Fruit fly (Drosophila melanogaster) Kc167 (cell line): ENCODE results near the gene Prp5.
A peak's percentile ranks its signal among the peaks of the same experiment; 100 is the strongest.

Experiments
- Myc ChIP-seq: fragments of >200 bp; optimal IDR thresholded peaks from 2 replicates; lab custom pipeline; 2017; ENCODE audit warnings: missing external identifiers
- Sin3A ChIP-seq: fragments of >200 bp; optimal IDR thresholded peaks from 2 replicates; lab custom pipeline; 2018; ENCODE audit warnings: missing external identifiers
- h ChIP-seq: fragments of >200 bp; optimal IDR thresholded peaks from 3 replicates; lab custom pipeline; 2018; ENCODE audit warnings: missing external identifiers
- insv ChIP-seq: fragments of >200 bp; optimal IDR thresholded peaks from 3 replicates; lab custom pipeline; 2018; ENCODE audit warnings: missing external identifiers
- psq ChIP-seq: fragments of >200 bp; optimal IDR thresholded peaks from 2 replicates; lab custom pipeline; 2017; ENCODE audit warnings: missing external identifiers
- ttk ChIP-seq: sonication (Bioruptor generic); optimal IDR thresholded peaks from 2 replicates; lab custom pipeline; 2017; ENCODE audit warnings: missing external identifiers

Gene Prp5

DNA sequence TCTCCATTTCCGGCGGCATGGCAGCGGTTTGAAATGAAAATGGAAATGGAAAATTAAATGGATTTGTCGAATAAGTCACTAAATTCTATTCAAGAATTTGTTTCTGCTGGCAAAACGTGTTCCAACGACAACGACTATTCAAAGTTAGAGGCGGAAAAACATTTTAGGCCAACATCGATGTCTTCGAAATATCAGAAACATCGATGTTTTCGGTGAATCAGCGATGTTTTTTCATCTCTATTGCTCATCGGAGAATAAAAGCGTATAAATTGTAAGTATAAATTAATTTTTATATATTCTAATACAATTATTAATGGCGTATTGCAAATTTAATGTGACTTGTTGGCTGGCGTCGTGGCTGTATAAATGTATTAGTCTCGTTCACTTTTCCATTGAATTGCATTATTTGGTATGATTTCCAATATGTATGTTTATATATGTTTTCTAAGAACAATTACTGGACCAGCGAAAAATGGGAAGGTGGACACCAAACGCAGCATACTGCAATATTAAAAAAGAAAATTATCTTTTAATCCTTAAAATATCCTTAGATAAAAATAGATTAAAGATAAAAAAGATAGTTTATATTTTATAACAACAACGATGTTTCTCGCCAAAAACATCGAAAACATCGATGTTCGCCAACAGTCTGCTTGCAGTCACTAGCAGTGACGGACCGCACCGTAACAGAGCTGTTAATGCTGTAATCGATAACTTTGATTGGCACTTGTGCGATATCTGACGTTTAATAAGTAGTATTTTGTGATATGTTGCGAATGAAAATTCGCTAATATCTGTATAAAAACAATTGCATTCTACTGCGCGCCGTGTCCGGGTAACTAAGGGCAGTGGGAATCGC, at the start of gene Prp5, which contains the start of gene CG12608:
Gene Prp5, plus strand, starts transcription at position 697 of the 859 bp plus-strand sequence.
Gene CG12608, minus strand, starts transcription at position 153 of the 859 bp plus-strand sequence.
- TF ChIP-seq h (no peak), ttk (no peak), psq (no peak), Myc (no peak), insv (lab: Kevin White, UChicago) (no peak), Sin3A (lab: Kevin White, UChicago) (no peak)

DNA sequence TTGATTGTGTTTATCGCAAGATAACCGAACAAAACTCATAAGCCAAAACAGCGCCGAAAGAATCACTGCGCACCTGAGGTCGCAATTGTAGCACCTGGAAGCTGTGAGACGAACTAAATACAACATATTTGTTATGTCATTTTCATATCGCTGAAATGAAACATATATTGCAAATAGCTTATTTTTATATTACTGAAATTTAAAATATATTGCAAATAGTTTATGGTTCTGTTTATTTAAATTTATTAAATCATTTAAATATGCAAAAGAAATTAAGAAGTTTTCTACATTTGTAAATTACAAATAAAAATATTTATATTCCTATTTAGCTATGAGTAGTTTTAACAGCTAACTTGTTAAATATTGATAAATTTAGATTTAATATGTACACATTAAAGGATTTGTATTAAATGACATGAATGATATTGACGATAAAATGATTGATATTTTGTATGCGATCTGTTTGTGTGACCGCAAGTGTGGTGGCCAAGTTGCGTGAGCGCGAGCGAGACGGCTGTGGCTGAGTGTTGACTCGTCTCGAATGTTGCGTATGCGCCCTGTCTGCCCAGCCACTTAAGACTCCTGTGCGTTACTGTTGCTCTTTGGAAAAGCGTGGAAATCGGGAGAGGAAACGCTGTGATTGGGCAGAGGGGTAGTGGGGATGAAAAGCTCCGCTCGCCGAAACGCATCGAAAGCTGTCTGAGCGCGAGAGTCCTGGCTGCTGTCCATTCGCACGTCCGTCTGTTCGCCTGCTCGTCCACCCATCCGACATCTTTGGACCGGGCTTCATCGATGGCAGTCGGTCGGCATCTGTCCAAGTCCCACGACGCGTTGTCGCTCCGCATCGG, 47.8 kb upstream of the Prp5 start, which contains the start of gene gce:
Gene gce, plus strand, starts transcription at position 798 of the 848 bp plus-strand sequence.
- TF ChIP-seq psq (no peak), Sin3A (lab: Kevin White, UChicago) (no peak), h (no peak), insv (lab: Kevin White, UChicago) (no peak), Myc (no peak), ttk (no peak)

dm6 chrX:15297963-15298297, 47.0 kb upstream of the Prp5 start:
- TF ChIP-seq h = no peak
- TF ChIP-seq ttk = no peak
- no peak for TF ChIP-seq psq
- no peak for TF ChIP-seq insv (lab: Kevin White, UChicago)
- TF ChIP-seq Myc = no peak
- no peak for TF ChIP-seq Sin3A (lab: Kevin White, UChicago)

dm6 chrX:15298298-15299069, 46.5 kb upstream of the Prp5 start:
- TF ChIP-seq Sin3A (lab: Kevin White, UChicago) (no peak), h (no peak), psq (no peak), insv (lab: Kevin White, UChicago) (no peak), ttk (no peak), Myc (no peak)

DNA sequence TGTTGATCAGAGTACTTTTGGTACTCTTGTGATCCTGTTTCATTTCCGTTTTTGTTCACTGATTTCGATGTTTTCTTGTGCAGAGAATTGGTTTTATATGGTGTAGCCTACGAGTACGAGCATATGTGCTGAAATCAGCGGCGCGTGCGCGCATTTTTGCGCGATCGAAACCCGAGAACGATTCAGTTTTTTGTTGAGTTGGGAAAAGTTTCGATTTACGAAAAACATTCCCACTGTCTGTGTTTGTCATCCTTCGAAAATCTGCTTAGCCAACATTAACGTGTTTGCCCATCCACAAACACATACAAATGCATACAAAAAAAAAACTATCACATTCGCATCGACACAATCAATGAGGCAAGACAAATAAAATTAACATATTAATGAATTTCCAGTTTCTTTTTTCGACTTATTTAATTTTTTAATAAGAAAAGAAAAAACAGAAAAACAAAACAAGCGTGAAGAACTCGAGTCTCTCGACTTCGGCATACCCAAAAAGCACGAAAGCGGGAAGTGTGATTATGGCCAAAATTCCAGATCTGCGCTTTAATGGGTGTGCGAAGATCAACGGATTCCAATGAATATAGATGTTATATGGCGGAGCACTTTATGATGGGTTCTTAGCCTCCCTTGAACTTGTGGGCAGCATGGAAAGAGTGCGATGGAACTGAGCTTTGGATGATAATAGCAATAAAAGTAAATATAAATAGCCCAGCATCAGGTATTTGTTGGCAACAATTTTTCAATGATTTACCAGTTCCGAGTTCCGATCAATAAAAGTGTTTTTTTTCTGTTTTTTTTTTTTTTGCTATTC, 44.8 kb upstream of the Prp5 start:
- TF ChIP-seq h = no peak
- TF ChIP-seq ttk = peak; percentile 83

- no peak for TF ChIP-seq psq
- no peak for TF ChIP-seq Sin3A (lab: Kevin White, UChicago)
- no peak for TF ChIP-seq ttk
- no peak for TF ChIP-seq Myc
- no peak for TF ChIP-seq insv (lab: Kevin White, UChicago)
- TF ChIP-seq h = no peak
Measured at dm6 chrX:15301175-15301574, 43.8 kb upstream of the Prp5 start.

dm6 chrX:15303176-15304115, 41.5 kb upstream of the Prp5 start:
- TF ChIP-seq Myc (no peak), Sin3A (lab: Kevin White, UChicago) (no peak), psq (no peak), insv (lab: Kevin White, UChicago) (no peak), h (no peak), ttk (no peak)

dm6 chrX:15304211-15304610, 40.8 kb upstream of the Prp5 start:
- TF ChIP-seq Myc = no peak
- no peak for TF ChIP-seq Sin3A (lab: Kevin White, UChicago)
- TF ChIP-seq psq = no peak
- no peak for TF ChIP-seq h
- no peak for TF ChIP-seq ttk
- no peak for TF ChIP-seq insv (lab: Kevin White, UChicago)

DNA sequence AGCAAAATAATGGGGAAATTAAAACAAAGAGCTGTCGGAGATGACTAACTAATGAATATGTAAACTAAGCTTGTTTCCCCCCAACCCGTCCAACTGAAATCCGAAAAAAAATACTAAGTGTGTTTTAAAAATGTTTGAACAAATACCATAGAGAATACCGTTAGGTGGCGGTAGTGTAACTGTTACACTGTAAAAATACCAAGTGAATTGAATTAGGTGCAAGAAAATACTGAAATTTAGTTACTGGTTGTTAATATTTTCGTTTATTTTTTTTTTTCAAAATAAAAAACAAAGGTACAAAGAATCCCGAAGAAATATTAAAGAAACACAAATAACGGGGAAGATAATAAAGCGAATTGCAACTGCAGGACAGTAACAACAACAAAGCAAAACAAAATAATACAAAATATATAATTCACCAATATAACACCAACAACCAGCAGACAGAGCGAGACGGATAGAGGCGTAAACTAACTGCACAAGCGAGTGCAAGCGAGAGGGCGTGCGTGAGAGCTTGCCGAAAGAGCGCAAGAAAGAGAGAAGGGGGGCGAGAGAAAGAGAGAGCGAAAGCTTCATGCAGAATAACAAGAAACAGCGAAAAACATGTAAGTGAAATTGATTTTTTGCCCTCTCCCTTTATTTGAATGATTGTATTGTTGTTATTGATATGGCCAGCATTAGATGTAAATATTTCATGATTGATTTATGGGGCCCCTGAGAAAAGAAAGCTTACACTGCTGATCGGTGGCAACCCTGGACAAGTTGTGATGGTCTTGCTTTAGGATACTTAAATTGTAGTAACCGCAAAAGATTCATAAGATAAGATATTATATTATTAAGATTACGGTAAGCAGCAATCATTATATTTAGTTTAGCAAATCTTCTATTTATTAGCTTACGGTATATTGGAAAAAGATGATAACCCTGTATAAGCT, 38.7 kb upstream of the Prp5 start:
- TF ChIP-seq Sin3A (lab: Kevin White, UChicago) = no peak
- TF ChIP-seq Myc = no peak
- no peak for TF ChIP-seq h
- no peak for TF ChIP-seq ttk
- no peak for TF ChIP-seq psq
- TF ChIP-seq insv (lab: Kevin White, UChicago) = no peak

- TF ChIP-seq Myc (no peak), insv (lab: Kevin White, UChicago) (no peak), psq (no peak), h (no peak), Sin3A (lab: Kevin White, UChicago) (no peak), ttk (no peak)
Measured at dm6 chrX:15307485-15308138, 37.4 kb upstream of the Prp5 start.
